Worm (Caenorhabditis elegans): ENCODE measurements around the gene srsx-27.

DNA sequence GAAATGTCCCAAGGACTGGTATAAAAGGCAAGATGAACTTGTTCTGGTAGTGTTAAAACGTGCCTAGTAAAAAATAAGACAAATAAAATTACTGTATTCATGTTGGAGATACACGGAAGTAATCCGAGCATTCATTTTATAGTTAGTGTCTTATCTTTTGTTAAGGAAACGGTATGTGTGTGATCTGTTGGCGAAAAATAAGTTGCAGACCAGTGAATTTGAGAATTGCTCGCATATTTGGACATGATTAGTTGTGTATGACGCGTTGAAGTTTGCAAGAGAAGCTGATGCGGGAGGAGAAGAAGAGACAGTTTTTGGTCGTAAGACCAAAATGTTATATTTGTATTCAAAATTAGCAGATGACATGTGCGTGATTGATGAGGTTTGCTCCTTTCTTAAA lies 47.9 kb upstream of the srsx-27 start, which contains the start of gene C08B6.14:
- TF ChIP-seq egl-27 (tag; optimal IDR thresholded peaks at IDR 0.05) (no peak), unc-62 (GFP tag; optimal IDR thresholded peaks at IDR 0.05) (no peak), F13H6.1 (tag; optimal IDR thresholded peaks at IDR 0.05) (no peak), Y55F3AM.14 (GFP tag; optimal IDR thresholded peaks at IDR 0.05) (no peak), nhr-237 (tag; optimal IDR thresholded peaks at IDR 0.05) (no peak), elt-3 (tag; optimal IDR thresholded peaks at IDR 0.05) (no peak), ceh-16 (tag; optimal IDR thresholded peaks at IDR 0.05) (no peak), unc-39 (tag; optimal IDR thresholded peaks at IDR 0.05) (no peak), R02D3.7 (tag; optimal IDR thresholded peaks at IDR 0.05) (no peak), blmp-1 (tag; optimal IDR thresholded peaks at IDR 0.05; ENCODE audit: insufficient read depth) (no peak), ceh-82 (tag; optimal IDR thresholded peaks at IDR 0.05) (no peak), ztf-11 (tag; optimal IDR thresholded peaks at IDR 0.05) (no peak), nhr-12 (tag; optimal IDR thresholded peaks at IDR 0.05) (no peak), C34F6.9 (tag; optimal IDR thresholded peaks at IDR 0.05) (no peak)
